Worm (Caenorhabditis elegans) whole organism, mixed stage, embryonic: ENCODE measurements around the gene tag-52.

Experiments
- nhr-237 ChIP-seq: fragments of 150-350 bp; optimal IDR thresholded peaks from 2 replicates; lab custom pipeline; 2014; ENCODE audit warnings: missing biosample characterization, missing genetic modification characterization
- unc-120 ChIP-seq: sonication (generic microtip); optimal IDR thresholded peaks from 2 replicates; lab custom pipeline; 2017; ENCODE audit warnings: missing genetic modification characterization, missing compliant biosample characterization; ENCODE audit not compliant: poor library complexity, severe bottlenecking

ce11 chrX:3678507-3679175 lies at the start of gene tag-52:
- TF ChIP-seq unc-120 (no peak), nhr-237 (tag; lab: Kevin White, UChicago) (no peak)
